Fruit fly (Drosophila melanogaster): ENCODE measurements around the gene CG14257.

Gene CG14257

DNA sequence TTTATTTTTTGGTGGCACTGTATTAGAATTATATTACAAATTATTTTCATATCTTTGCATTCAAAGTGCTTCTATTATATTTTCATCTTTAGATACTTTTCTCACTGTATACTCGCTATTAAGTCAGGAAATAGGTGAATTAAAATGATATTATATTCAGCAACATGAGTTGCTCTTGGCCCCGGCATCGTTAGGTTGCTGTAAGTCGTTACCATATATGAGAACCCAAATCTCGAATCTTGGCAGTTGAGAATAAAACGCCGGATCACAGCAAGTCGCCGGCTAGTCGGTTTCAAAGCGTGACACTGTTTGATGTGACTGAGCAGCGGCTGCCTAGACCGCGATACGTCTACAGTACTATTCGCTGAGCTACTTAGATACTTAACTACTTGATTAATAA lies 18.6 kb downstream of the CG14257 start, which contains the start of gene CG14259:
CG14259 (plus strand) TSS at position 301 of the 400 bp plus-strand sequence.
- TF ChIP-seq CG5204 (GFP tag; optimal IDR thresholded peaks at IDR 0.05) (no peak), kay (GFP tag; ENCODE audit: borderline replicate concordance) (no peak), CG14711 (tag; optimal IDR thresholded peaks at IDR 0.05) (no peak), Hr96 (GFP tag; optimal IDR thresholded peaks at IDR 0.05) (no peak), Mnt (GFP tag; optimal IDR thresholded peaks at IDR 0.05) (no peak), CG1620 (GFP tag; optimal IDR thresholded peaks at IDR 0.05) (no peak)

DNA sequence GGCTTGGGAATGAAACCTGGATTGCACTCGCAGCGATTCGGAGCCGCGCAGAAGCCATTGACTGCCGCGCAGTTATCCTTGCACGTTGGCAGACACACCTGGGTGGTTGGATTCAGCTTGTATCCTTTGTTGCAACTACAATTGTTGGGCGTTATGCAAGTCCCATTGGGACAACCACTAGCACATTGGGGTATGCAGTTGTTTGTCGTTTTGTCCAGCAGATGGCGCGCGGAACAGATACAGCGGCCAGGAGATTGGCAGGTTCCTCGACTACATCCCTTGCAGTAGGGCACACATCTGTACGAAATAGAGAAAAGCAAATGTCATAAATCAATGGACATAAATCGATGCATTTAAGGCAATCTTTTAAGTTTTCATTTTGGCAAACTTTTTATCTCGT lies 23.0 kb downstream of the CG14257 start:
- TF ChIP-seq Hr96 (GFP tag; optimal IDR thresholded peaks at IDR 0.05), result no peak
- no peak for TF ChIP-seq CG33017 (tag; optimal IDR thresholded peaks at IDR 0.05)
- no peak for TF ChIP-seq pad (GFP tag; optimal IDR thresholded peaks at IDR 0.05)
- TF ChIP-seq CG11617 (GFP tag; optimal IDR thresholded peaks at IDR 0.05), result no peak
- TF ChIP-seq bab1 (GFP tag; optimal IDR thresholded peaks at IDR 0.05), result no peak
- TF ChIP-seq Mnt (GFP tag; optimal IDR thresholded peaks at IDR 0.05), result no peak
- TF ChIP-seq toe (GFP tag; optimal IDR thresholded peaks at IDR 0.05), result no peak
- TF ChIP-seq CG7101 (tag; optimal IDR thresholded peaks at IDR 0.05), result no peak
- TF ChIP-seq CG14711 (tag; optimal IDR thresholded peaks at IDR 0.05), result no peak
- TF ChIP-seq CG12768 (GFP tag; optimal IDR thresholded peaks at IDR 0.05), result no peak
- no peak for TF ChIP-seq Clk (GFP tag; optimal IDR thresholded peaks at IDR 0.05)
- no peak for TF ChIP-seq CG1620 (GFP tag; optimal IDR thresholded peaks at IDR 0.05)
- TF ChIP-seq Crg-1 (GFP tag; optimal IDR thresholded peaks at IDR 0.05), result no peak
- no peak for TF ChIP-seq kay (GFP tag; ENCODE audit: borderline replicate concordance)
- TF ChIP-seq ovo (GFP tag; optimal IDR thresholded peaks at IDR 0.05), result no peak
- no peak for TF ChIP-seq tj (GFP tag; optimal IDR thresholded peaks at IDR 0.05)
- TF ChIP-seq cic (GFP tag; optimal IDR thresholded peaks at IDR 0.05), result no peak
- TF ChIP-seq cnc (optimal IDR thresholded peaks at IDR 0.05), result no peak

DNA sequence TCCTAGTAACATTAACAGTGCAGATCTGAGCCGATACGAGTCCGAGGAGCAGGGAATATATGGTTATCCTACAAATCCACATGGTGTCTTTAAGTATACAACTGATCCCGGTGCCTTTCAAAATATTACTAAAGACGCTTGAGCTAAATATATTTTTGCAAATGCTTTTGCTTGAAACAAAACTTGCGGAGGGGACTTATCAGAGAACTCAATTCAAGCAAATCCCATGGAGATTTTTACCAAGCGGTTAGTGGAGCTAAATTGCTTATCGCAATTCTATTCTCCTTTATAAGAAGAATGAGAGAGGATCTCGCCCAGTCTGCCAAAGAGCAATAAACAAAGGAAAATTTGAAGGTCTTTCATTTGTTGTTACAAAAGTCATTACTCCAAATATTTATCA lies 23.9 kb downstream of the CG14257 start, which contains the start of gene eater:
eater (minus strand) TSS at position 101 of the 400 bp plus-strand sequence.
- TF ChIP-seq cic (GFP tag; optimal IDR thresholded peaks at IDR 0.05), result no peak
- no peak for TF ChIP-seq CG7101 (tag; optimal IDR thresholded peaks at IDR 0.05)
- no peak for TF ChIP-seq cnc (optimal IDR thresholded peaks at IDR 0.05)
- TF ChIP-seq kay (GFP tag; ENCODE audit: borderline replicate concordance), result no peak
- no peak for TF ChIP-seq tj (GFP tag; optimal IDR thresholded peaks at IDR 0.05)
- no peak for TF ChIP-seq CG33017 (tag; optimal IDR thresholded peaks at IDR 0.05)
- no peak for TF ChIP-seq Crg-1 (GFP tag; optimal IDR thresholded peaks at IDR 0.05)
- no peak for TF ChIP-seq CG14711 (tag; optimal IDR thresholded peaks at IDR 0.05)
- TF ChIP-seq CG7045 (GFP tag; optimal IDR thresholded peaks at IDR 0.05), result no peak
- TF ChIP-seq Mnt (GFP tag; optimal IDR thresholded peaks at IDR 0.05), result no peak
- no peak for TF ChIP-seq pad (GFP tag; optimal IDR thresholded peaks at IDR 0.05)

DNA sequence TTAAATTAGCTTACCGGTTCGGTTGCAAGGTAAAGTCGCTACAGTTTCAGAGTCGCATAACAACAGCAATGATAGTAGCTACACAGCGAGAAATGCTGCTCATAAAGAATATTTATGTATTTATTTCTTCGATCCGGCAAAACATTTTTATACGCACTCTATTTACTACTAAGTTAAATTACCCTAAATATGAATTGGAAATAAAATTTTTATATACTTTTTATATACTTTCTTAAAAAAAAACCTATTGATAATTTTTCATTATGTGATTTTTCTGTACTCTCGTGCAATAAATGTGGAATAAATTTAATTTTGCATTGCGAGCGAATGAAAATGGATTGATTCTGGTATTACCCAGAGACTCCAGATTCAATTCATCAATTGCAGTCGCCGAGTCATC lies 25.3 kb downstream of the CG14257 start, which contains the start of gene Jhbp11:
Jhbp11 (plus strand) TSS at position 301 of the 400 bp plus-strand sequence.
- TF ChIP-seq pad (GFP tag; optimal IDR thresholded peaks at IDR 0.05) (no peak), CG7045 (GFP tag; optimal IDR thresholded peaks at IDR 0.05) (no peak), CG14711 (tag; optimal IDR thresholded peaks at IDR 0.05) (peak; percentile 6), kay (GFP tag; ENCODE audit: borderline replicate concordance) (no peak), Mnt (GFP tag; optimal IDR thresholded peaks at IDR 0.05) (no peak)

DNA sequence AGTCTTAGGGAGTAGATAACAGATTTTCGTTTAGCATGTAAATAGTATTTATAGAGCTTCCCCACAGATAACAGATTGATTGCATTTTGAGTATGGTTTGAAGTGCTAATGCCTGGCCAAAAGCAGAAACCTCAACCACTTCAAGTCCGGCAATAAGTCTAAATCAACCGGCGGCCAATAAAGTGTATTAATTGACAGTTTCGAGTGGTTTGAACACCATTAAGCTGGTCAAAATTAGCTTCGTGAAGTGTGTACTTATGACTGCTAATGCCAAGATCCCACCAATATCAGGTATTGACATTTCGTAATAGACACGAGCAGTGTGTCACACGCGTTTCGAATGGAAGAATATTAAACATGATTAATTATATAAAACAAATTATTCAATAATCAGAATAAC lies 29.8 kb downstream of the CG14257 start:
- no peak for TF ChIP-seq Crg-1 (GFP tag; optimal IDR thresholded peaks at IDR 0.05)
- TF ChIP-seq CG5204 (GFP tag; optimal IDR thresholded peaks at IDR 0.05), result no peak
- TF ChIP-seq CG1620 (GFP tag; optimal IDR thresholded peaks at IDR 0.05), result no peak
- TF ChIP-seq cnc (optimal IDR thresholded peaks at IDR 0.05), result no peak
- TF ChIP-seq bab1 (GFP tag; optimal IDR thresholded peaks at IDR 0.05), result no peak
- no peak for TF ChIP-seq Hr96 (GFP tag; optimal IDR thresholded peaks at IDR 0.05)
- TF ChIP-seq CG14711 (tag; optimal IDR thresholded peaks at IDR 0.05), result no peak
- TF ChIP-seq cic (GFP tag; optimal IDR thresholded peaks at IDR 0.05), result no peak
- no peak for TF ChIP-seq CG7101 (tag; optimal IDR thresholded peaks at IDR 0.05)
- no peak for TF ChIP-seq CG7045 (GFP tag; optimal IDR thresholded peaks at IDR 0.05)
- no peak for TF ChIP-seq CG11617 (GFP tag; optimal IDR thresholded peaks at IDR 0.05)
- TF ChIP-seq kay (GFP tag; ENCODE audit: borderline replicate concordance), result no peak

DNA sequence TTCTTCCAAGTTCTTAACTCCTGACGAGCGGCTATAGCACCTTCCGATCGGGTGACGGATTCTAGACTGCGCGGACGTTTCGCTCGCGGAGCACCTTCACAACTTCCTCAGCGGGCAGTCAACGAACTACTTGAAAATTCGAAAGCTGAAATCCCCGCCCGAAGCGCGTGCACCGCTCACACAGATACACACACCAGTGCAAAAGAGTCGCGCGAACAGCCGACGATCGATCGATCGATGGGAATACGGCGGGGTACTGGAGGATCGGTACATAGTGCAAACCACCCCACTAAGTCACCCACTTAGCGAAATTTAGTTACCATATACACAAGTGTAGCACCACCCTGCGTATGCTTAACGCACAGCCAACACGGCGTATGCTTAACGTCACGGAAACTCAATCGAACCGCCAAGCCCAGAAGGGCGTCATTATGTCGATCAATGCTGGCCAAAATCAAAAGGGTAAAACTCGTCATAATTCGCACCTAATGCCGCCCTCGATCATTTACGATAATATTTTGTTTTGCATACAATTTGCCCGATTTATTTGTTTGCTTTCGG lies 30.5 kb downstream of the CG14257 start, which contains the start of gene CAH9:
CAH9 (minus strand) TSS at position 51 of the 561 bp plus-strand sequence.
- no peak for TF ChIP-seq cic (GFP tag; optimal IDR thresholded peaks at IDR 0.05)
- TF ChIP-seq bab1 (GFP tag; optimal IDR thresholded peaks at IDR 0.05), result no peak
- TF ChIP-seq CG14711 (tag; optimal IDR thresholded peaks at IDR 0.05), result no peak
- no peak for TF ChIP-seq Crg-1 (GFP tag; optimal IDR thresholded peaks at IDR 0.05)
- TF ChIP-seq CG33017 (tag; optimal IDR thresholded peaks at IDR 0.05), result no peak
- TF ChIP-seq pad (GFP tag; optimal IDR thresholded peaks at IDR 0.05), result no peak
- no peak for TF ChIP-seq tj (GFP tag; optimal IDR thresholded peaks at IDR 0.05)
- no peak for TF ChIP-seq kay (GFP tag; ENCODE audit: borderline replicate concordance)
- no peak for TF ChIP-seq CG7045 (GFP tag; optimal IDR thresholded peaks at IDR 0.05)
- TF ChIP-seq Clk (GFP tag; optimal IDR thresholded peaks at IDR 0.05), result no peak
- no peak for TF ChIP-seq CG11617 (GFP tag; optimal IDR thresholded peaks at IDR 0.05)

DNA sequence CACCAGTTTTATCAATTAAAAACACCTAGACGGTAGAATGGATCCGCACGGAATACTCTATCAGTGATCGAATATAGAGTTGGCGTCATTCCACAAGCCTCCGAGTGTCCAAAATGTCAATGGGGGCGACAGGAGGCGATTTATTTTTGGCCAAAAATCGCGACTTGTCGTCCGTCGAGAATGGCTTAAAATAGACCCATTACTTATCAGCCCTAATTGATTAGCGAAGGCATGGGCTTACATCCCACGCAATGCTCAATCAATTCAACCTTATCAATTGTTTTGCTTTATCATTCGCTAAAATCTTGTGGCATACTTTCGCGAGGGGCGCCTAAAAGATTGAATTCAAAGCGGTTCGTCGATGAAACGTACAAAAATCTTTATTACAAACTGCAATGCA lies 32.4 kb downstream of the CG14257 start:
- TF ChIP-seq CG12768 (GFP tag; optimal IDR thresholded peaks at IDR 0.05) (no peak), Hr96 (GFP tag; optimal IDR thresholded peaks at IDR 0.05) (no peak), Mnt (GFP tag; optimal IDR thresholded peaks at IDR 0.05) (no peak), CG14711 (tag; optimal IDR thresholded peaks at IDR 0.05) (no peak)
